Worm (Caenorhabditis elegans) whole organism, L4/young adult: Measurements from ENCODE around the gene nfu-1.
A peak's percentile ranks its signal among the peaks of the same experiment; 100 is the strongest.

Experiments
- W03F9.2 ChIP-seq: fragments of 150-350 bp; optimal IDR thresholded peaks from 2 replicates; lab custom pipeline; 2014; ENCODE audit warnings: missing biosample characterization, missing genetic modification characterization
- dao-5 ChIP-seq: sonication (generic microtip); optimal IDR thresholded peaks from 2 replicates; lab custom pipeline; 2016; ENCODE audit warnings: missing genotype, missing genetic modification characterization, moderate library complexity, missing compliant biosample characterization
- him-1 ChIP-seq: sonication (generic microtip); optimal IDR thresholded peaks from 2 replicates; lab custom pipeline; 2016; ENCODE audit warnings: missing genotype, missing genetic modification reagents, missing genetic modification characterization, missing compliant biosample characterization

DNA sequence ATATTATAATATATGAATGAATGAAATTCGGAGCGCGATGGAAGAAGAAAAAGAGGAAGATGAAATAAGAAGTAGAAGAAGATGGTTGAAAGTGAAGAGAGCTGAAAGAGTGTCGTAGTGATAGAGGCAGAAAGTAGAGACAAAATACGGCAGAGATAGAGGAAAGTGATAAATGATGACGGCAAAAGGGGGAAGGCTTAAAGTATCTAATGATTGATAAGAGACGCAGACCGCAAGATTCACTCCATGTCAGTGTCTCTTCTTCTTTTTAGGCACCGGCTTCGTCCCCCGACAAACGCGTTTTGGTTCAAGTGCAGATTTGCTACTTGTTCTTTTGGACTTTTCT is 44.9 kb upstream of the nfu-1 start:
- TF ChIP-seq dao-5, result no peak
- TF ChIP-seq him-1 (tag; lab: Kevin White, UChicago), result no peak
- peak; percentile 27 for TF ChIP-seq W03F9.2 (tag; lab: Kevin White, UChicago)
